Worm (Caenorhabditis elegans): ENCODE results near the gene C02G6.2.

Gene C02G6.2

ce11 chrV:5844349-5844760, 27.5 kb upstream of the C02G6.2 start (continued):
- no peak for TF ChIP-seq ztf-6 (GFP tag; IDR thresholded peaks at IDR 0.05)
- TF ChIP-seq mcd-1 (GFP tag; IDR thresholded peaks at IDR 0.05), result no peak
- TF ChIP-seq lin-54 (GFP tag; optimal IDR thresholded peaks at IDR 0.05), result no peak
- no peak for TF ChIP-seq hmg-20 (GFP tag; IDR thresholded peaks at IDR 0.05)
- TF ChIP-seq T07F8.4 (tag; optimal IDR thresholded peaks at IDR 0.05), result no peak
- peak; percentile 74 for TF ChIP-seq lin-40 (tag; optimal IDR thresholded peaks at IDR 0.05)
- peak in 1 of 2 experiments; percentile 15 for TF ChIP-seq let-607 (tag; optimal IDR thresholded peaks at IDR 0.05)
- no peak for TF ChIP-seq athp-1 (tag; optimal IDR thresholded peaks at IDR 0.05)
- no peak for TF ChIP-seq nfya-2 (GFP tag; IDR thresholded peaks at IDR 0.05)
- peak; percentile 69 for TF ChIP-seq ama-1 (optimal IDR thresholded peaks at IDR 0.05)
- TF ChIP-seq ama-1 (GFP tag; optimal IDR thresholded peaks at IDR 0.05), result no peak
- no peak for TF ChIP-seq F57A8.1 (GFP tag; optimal IDR thresholded peaks at IDR 0.05)
- no peak for TF ChIP-seq ZK185.1 (tag; optimal IDR thresholded peaks at IDR 0.05; ENCODE audit: poor library complexity, severe bottlenecking)
- TF ChIP-seq F22D6.2 (tag; optimal IDR thresholded peaks at IDR 0.05), result peak; percentile 68
- peak; percentile 67; the same call in 1 of the 2 replicates for TF ChIP-seq let-526 (GFP tag; IDR thresholded peaks at IDR 0.05)
- no peak for TF ChIP-seq lsl-1 (GFP tag; optimal IDR thresholded peaks at IDR 0.05)
- peak; percentile 52; the same call in 1 of the 2 replicates for TF ChIP-seq lin-26 (GFP tag; IDR thresholded peaks at IDR 0.05)
- peak; percentile 58; the same call in 1 of the 2 replicates for TF ChIP-seq cebp-1 (GFP tag; IDR thresholded peaks at IDR 0.05)
- peak; percentile 79 for TF ChIP-seq cebp-1 (tag; optimal IDR thresholded peaks at IDR 0.05)
- no peak for TF ChIP-seq madf-6 (GFP tag; IDR thresholded peaks at IDR 0.05)
- TF ChIP-seq efl-1 (GFP tag; optimal IDR thresholded peaks at IDR 0.05), result no peak
- TF ChIP-seq snpc-4 (GFP tag; optimal IDR thresholded peaks at IDR 0.05), result no peak
- peak in 2 of 4 experiments; percentile 26 to 47 for TF ChIP-seq snpc-4 (tag; optimal IDR thresholded peaks at IDR 0.05)
- TF ChIP-seq akir-1 (GFP tag; optimal IDR thresholded peaks at IDR 0.05), result no peak
- TF ChIP-seq ztf-18 (tag; optimal IDR thresholded peaks at IDR 0.05), result no peak
- TF ChIP-seq lin-35 (GFP tag; optimal IDR thresholded peaks at IDR 0.05), result no peak
- no peak for TF ChIP-seq sdz-38 (tag; optimal IDR thresholded peaks at IDR 0.05)
- no peak for TF ChIP-seq F10E7.11 (tag; optimal IDR thresholded peaks at IDR 0.05)
- TF ChIP-seq mel-28 (tag; optimal IDR thresholded peaks at IDR 0.05; ENCODE audit: borderline replicate concordance), result no peak
- no peak for TF ChIP-seq Y53G8AR.9 (GFP tag; conservative IDR thresholded peaks at IDR 0.05)
- no peak for TF ChIP-seq unc-130 (GFP tag; optimal IDR thresholded peaks at IDR 0.05)
- TF ChIP-seq chd-7 (tag; optimal IDR thresholded peaks at IDR 0.05), result peak; percentile 51
- TF ChIP-seq lir-1 (GFP tag; conservative IDR thresholded peaks at IDR 0.05), result 0 out of 2 replicates have a peak, but pooled peaks have one; percentile 23
- TF ChIP-seq ccch-3 (GFP tag; optimal IDR thresholded peaks at IDR 0.05), result no peak

- 0 out of 2 replicates have a peak, but pooled peaks have one; percentile 19 for TF ChIP-seq egrh-3 (GFP tag; IDR thresholded peaks at IDR 0.05)
- 0 out of 2 replicates have a peak, but pooled peaks have one; percentile 17 for TF ChIP-seq K11D2.4 (GFP tag; IDR thresholded peaks at IDR 0.05)
- TF ChIP-seq ceh-91 (GFP tag; IDR thresholded peaks at IDR 0.05), result no peak
These were observed 26.7 kb upstream of the C02G6.2 start for ce11 chrV:5845162-5845561.

ce11 chrV:5845669-5846189, 26.1 kb upstream of the C02G6.2 start, which contains the start of gene F26F12.3:
F26F12.3 (minus strand) TSS chrV:5845719.
- TF ChIP-seq madf-10 (tag; optimal IDR thresholded peaks at IDR 0.05), result peak; percentile 47
- TF ChIP-seq ztf-3 (GFP tag; optimal IDR thresholded peaks at IDR 0.05), result no peak
- TF ChIP-seq ama-1 (optimal IDR thresholded peaks at IDR 0.05), result no peak
- TF ChIP-seq ama-1 (GFP tag; optimal IDR thresholded peaks at IDR 0.05), result no peak
- no peak for TF ChIP-seq nhr-179 (tag; optimal IDR thresholded peaks at IDR 0.05)
- TF ChIP-seq egl-44 (GFP tag; IDR thresholded peaks at IDR 0.05), result peak; percentile 59; the same call in 1 of the 2 replicates
- no peak for TF ChIP-seq Y67H2A.10 (GFP tag; conservative IDR thresholded peaks at IDR 0.05)
- no peak for TF ChIP-seq ceh-100 (GFP tag; IDR thresholded peaks at IDR 0.05)
- no peak for TF ChIP-seq F57C9.4 (tag; optimal IDR thresholded peaks at IDR 0.05)
- TF ChIP-seq B0035.1 (tag; optimal IDR thresholded peaks at IDR 0.05), result no peak
- 0 out of 2 replicates have a peak, but pooled peaks have one; percentile 39 for TF ChIP-seq let-526 (GFP tag; IDR thresholded peaks at IDR 0.05)
- TF ChIP-seq lin-40 (tag; optimal IDR thresholded peaks at IDR 0.05), result peak; percentile 64
- TF ChIP-seq F10E7.11 (tag; optimal IDR thresholded peaks at IDR 0.05), result no peak
- TF ChIP-seq mcd-1 (GFP tag; IDR thresholded peaks at IDR 0.05), result peak; percentile 50; the same call in 1 of the 2 replicates
- peak; percentile 66; the same call in 1 of the 2 replicates for TF ChIP-seq B0336.3 (GFP tag; IDR thresholded peaks at IDR 0.05)
- TF ChIP-seq tlf-1 (GFP tag; optimal IDR thresholded peaks at IDR 0.05), result no peak

Data from whole organism, young adult.